Fruit fly (Drosophila melanogaster) whole organism, embryonic: ENCODE measurements around the gene Glut4EF.

Source experiments
- Antp ChIP-seq: fragments of 200-800 bp; sonication (Bioruptor generic); optimal IDR thresholded peaks from 3 replicates; lab custom pipeline; 2016; ENCODE audit warnings: missing biosample characterization, missing genetic modification characterization
- Atf3 ChIP-seq: fragments of 200-800 bp; sonication (Bioruptor generic); optimal IDR thresholded peaks from 3 replicates; lab custom pipeline; 2016; ENCODE audit warnings: missing biosample characterization, missing genetic modification characterization
- B-H1 ChIP-seq: fragments of 200-800 bp; sonication (Bioruptor generic); IDR thresholded peaks from 3 replicates; pipeline ENCODE4 v1.3.6; 2022; ENCODE audit warnings: missing biosample characterization, missing genetic modification characterization
- B-H2 ChIP-seq: fragments of 200-800 bp; sonication (Bioruptor generic); optimal IDR thresholded peaks from 2 replicates; lab custom pipeline; 2018; ENCODE audit warnings: missing biosample characterization, mild to moderate bottlenecking, missing genetic modification characterization
- Blimp-1 ChIP-seq: fragments of 200-800 bp; sonication (Bioruptor generic); optimal IDR thresholded peaks from 3 replicates; lab custom pipeline; 2018; ENCODE audit warnings: missing biosample characterization, missing genetic modification characterization, mild to moderate bottlenecking, moderate library complexity, missing genetic modification reagents
- CG12104 ChIP-seq: fragments of 200-800 bp; sonication (Bioruptor generic); optimal IDR thresholded peaks from 3 replicates; lab custom pipeline; 2016; ENCODE audit warnings: missing biosample characterization, missing genetic modification characterization
- CG14441 ChIP-seq: fragments of 200-800 bp; sonication (Bioruptor generic); IDR thresholded peaks from 2 replicates; pipeline ENCODE4 v1.3.6; 2022; ENCODE audit warnings: missing biosample characterization, missing genetic modification characterization
- CG15514 ChIP-seq: fragments of 200-800 bp; sonication (Bioruptor generic); optimal IDR thresholded peaks from 3 replicates; lab custom pipeline; 2017; ENCODE audit warnings: missing biosample characterization, missing genetic modification characterization, mild to moderate bottlenecking, moderate library complexity, missing genetic modification reagents
- CG17568 ChIP-seq: fragments of 200-800 bp; sonication (Bioruptor generic); optimal IDR thresholded peaks from 2 replicates; lab custom pipeline; 2018; ENCODE audit warnings: missing biosample characterization, mild to moderate bottlenecking, missing genetic modification characterization, moderate library complexity
- CG18764 ChIP-seq: fragments of 200-800 bp; sonication (Bioruptor generic); optimal IDR thresholded peaks from 3 replicates; lab custom pipeline; 2016; ENCODE audit warnings: missing biosample characterization, missing genetic modification characterization
- CG30020 ChIP-seq: fragments of 200-800 bp; optimal IDR thresholded peaks from 2 replicates; lab custom pipeline; 2019; ENCODE audit warnings: missing biosample characterization, mild to moderate bottlenecking, missing genetic modification characterization, moderate library complexity
- CG32772 ChIP-seq: fragments of 200-800 bp; sonication (Bioruptor generic); IDR thresholded peaks from 2 replicates; pipeline ENCODE4 v1.3.6; 2022; ENCODE audit warnings: missing biosample characterization, missing genetic modification characterization
- CG34224 ChIP-seq: fragments of 200-800 bp; sonication (Bioruptor generic); IDR thresholded peaks from 3 replicates; pipeline ENCODE4 v1.3.6; 2022; ENCODE audit warnings: missing biosample characterization, missing genetic modification characterization; ENCODE audit not compliant: partially characterized antibody
- CG4617 ChIP-seq: fragments of 200-800 bp; sonication (Bioruptor generic); optimal IDR thresholded peaks from 3 replicates; lab custom pipeline; 2016; ENCODE audit warnings: missing biosample characterization, missing genetic modification characterization, borderline replicate concordance
- CG5245 ChIP-seq: fragments of 200-800 bp; sonication (Bioruptor generic); optimal IDR thresholded peaks from 3 replicates; lab custom pipeline; 2016; ENCODE audit warnings: missing biosample characterization, missing genetic modification characterization
- CG7271 ChIP-seq: fragments of 200-800 bp; sonication (Bioruptor generic); optimal IDR thresholded peaks from 2 replicates; lab custom pipeline; 2018; ENCODE audit warnings: missing biosample characterization, mild to moderate bottlenecking, missing genetic modification characterization, moderate library complexity
- CG7786 ChIP-seq: fragments of 200-800 bp; sonication (Bioruptor generic); optimal IDR thresholded peaks from 2 replicates; lab custom pipeline; 2016; ENCODE audit warnings: missing biosample characterization, missing genetic modification characterization
- CG8478 ChIP-seq: fragments of >200 bp; optimal IDR thresholded peaks from 2 replicates; lab custom pipeline; 2018
- CG9797 ChIP-seq: fragments of 200-800 bp; sonication (Bioruptor generic); optimal IDR thresholded peaks from 3 replicates; lab custom pipeline; 2018; ENCODE audit warnings: missing biosample characterization, mild to moderate bottlenecking, missing genetic modification characterization
- Dbx ChIP-seq: fragments of 200-800 bp; sonication (Bioruptor generic); IDR thresholded peaks from 3 replicates; pipeline ENCODE4 v1.3.6; 2022; ENCODE audit warnings: missing biosample characterization, missing genetic modification characterization
- Dip2 ChIP-seq: fragments of 200-800 bp; sonication (Bioruptor generic); IDR thresholded peaks from 2 replicates; pipeline ENCODE4 v1.3.6; 2022; ENCODE audit warnings: missing biosample characterization, missing genetic modification characterization
- E2f1 ChIP-seq: fragments of 200-800 bp; sonication (Bioruptor generic); IDR thresholded peaks from 2 replicates; pipeline ENCODE4 v1.3.6; 2022; ENCODE audit warnings: missing biosample characterization, missing genetic modification characterization
- Fer1 ChIP-seq: fragments of 200-800 bp; sonication (Bioruptor generic); optimal IDR thresholded peaks from 2 replicates; lab custom pipeline; 2017; ENCODE audit warnings: missing biosample characterization, mild to moderate bottlenecking, missing genetic modification characterization
- HLH4C ChIP-seq: fragments of 200-800 bp; sonication (Bioruptor generic); IDR thresholded peaks from 3 replicates; pipeline ENCODE4 v1.3.6; 2022; ENCODE audit warnings: missing biosample characterization, missing genetic modification characterization; ENCODE audit not compliant: partially characterized antibody
- Hsf ChIP-seq: fragments of 200-800 bp; sonication (Bioruptor generic); optimal IDR thresholded peaks from 3 replicates; lab custom pipeline; 2016; ENCODE audit warnings: missing biosample characterization, missing genetic modification characterization
- MBD-R2 ChIP-seq: fragments of 200-800 bp; sonication (Bioruptor generic); IDR thresholded peaks from 2 replicates; pipeline ENCODE4 v1.3.6; 2022; ENCODE audit warnings: missing biosample characterization, missing genetic modification characterization
- Med ChIP-seq: fragments of 200-800 bp; sonication (Bioruptor generic); peaks from one replicate; lab custom pipeline; 2016; ENCODE audit warnings: missing biosample characterization, missing genetic modification characterization, mild to moderate bottlenecking, inconsistent platforms, moderate library complexity
- Mes4 ChIP-seq: fragments of 200-800 bp; sonication (Bioruptor generic); optimal IDR thresholded peaks from 2 replicates; lab custom pipeline; 2016; ENCODE audit warnings: missing biosample characterization, missing genetic modification characterization
- Pdp1 ChIP-seq, 2 experiments: fragments of 200-800 bp; sonication (Bioruptor generic); optimal IDR thresholded peaks; 3 replicates each; lab custom pipeline; 2016; ENCODE audit warnings: missing biosample characterization in 2 of 2, missing genetic modification characterization in 2 of 2, mild to moderate bottlenecking in 1 of 2, moderate library complexity in 1 of 2
- Poxn ChIP-seq: fragments of 200-800 bp; sonication (Bioruptor generic); IDR thresholded peaks from 2 replicates; pipeline ENCODE4 v1.3.6; 2022; ENCODE audit warnings: missing biosample characterization, missing genetic modification characterization
- az2 ChIP-seq: fragments of 200-800 bp; sonication (Bioruptor generic); optimal IDR thresholded peaks from 3 replicates; lab custom pipeline; 2016; ENCODE audit warnings: missing biosample characterization, missing genetic modification characterization
- ci ChIP-seq: fragments of 200-800 bp; sonication (Bioruptor generic); IDR thresholded peaks from 3 replicates; pipeline ENCODE4 v1.3.6; 2022; ENCODE audit warnings: missing biosample characterization, missing genetic modification characterization
- gfzf ChIP-seq: fragments of 200-800 bp; sonication (Bioruptor generic); optimal IDR thresholded peaks from 2 replicates; lab custom pipeline; 2016; ENCODE audit warnings: missing biosample characterization, mild to moderate bottlenecking, missing genetic modification characterization, moderate library complexity
- hkb ChIP-seq, 2 experiments: fragments of 200-800 bp in 1 of 2; fragments of >200 bp in 1 of 2; sonication (Bioruptor generic) in 1 of 2; IDR thresholded peaks in 1 of 2; optimal IDR thresholded peaks in 1 of 2; 2 replicates each; pipeline versions ENCODE4 v1.3.6 to Lab custom; 2017 to 2022; ENCODE audit warnings: missing biosample characterization in 1 of 2, missing genetic modification characterization in 1 of 2
- jing ChIP-seq: fragments of 200-800 bp; sonication (Bioruptor generic); optimal IDR thresholded peaks from 2 replicates; lab custom pipeline; 2018; ENCODE audit warnings: missing biosample characterization, mild to moderate bottlenecking, missing genetic modification characterization
- nmo ChIP-seq: fragments of 200-800 bp; sonication (Bioruptor generic); optimal IDR thresholded peaks from 2 replicates; lab custom pipeline; 2018; ENCODE audit warnings: missing biosample characterization, mild to moderate bottlenecking, missing genetic modification characterization, moderate library complexity
- phol ChIP-seq: fragments of 200-800 bp; sonication (Bioruptor generic); optimal IDR thresholded peaks from 3 replicates; lab custom pipeline; 2018; ENCODE audit warnings: missing biosample characterization, mild to moderate bottlenecking, missing genetic modification characterization, moderate library complexity
- pita ChIP-seq: fragments of 200-800 bp; sonication (Bioruptor generic); optimal IDR thresholded peaks from 2 replicates; lab custom pipeline; 2017; ENCODE audit warnings: missing biosample characterization, mild to moderate bottlenecking, missing genetic modification characterization
- sc ChIP-seq, 3 experiments: fragments of >200 bp in 2 of 3; fragments of 200-800 bp in 1 of 3; sonication (Bioruptor generic) in 1 of 3; optimal IDR thresholded peaks; 2 replicates in 2 of 3; 3 replicates in 1 of 3; lab custom pipeline; 2017; ENCODE audit warnings: mild to moderate bottlenecking in 1 of 3, missing biosample characterization in 1 of 3, missing genetic modification characterization in 1 of 3, missing genetic modification reagents in 1 of 3
- sima ChIP-seq: fragments of 200-800 bp; sonication (Bioruptor generic); optimal IDR thresholded peaks from 2 replicates; lab custom pipeline; 2016; ENCODE audit warnings: missing biosample characterization, missing genetic modification characterization
- slbo ChIP-seq: fragments of 200-800 bp; sonication (Bioruptor generic); IDR thresholded peaks from 2 replicates; pipeline ENCODE4 v1.3.6; 2022; ENCODE audit warnings: missing biosample characterization, missing genetic modification characterization
- sug ChIP-seq: fragments of 200-800 bp; optimal IDR thresholded peaks from 2 replicates; lab custom pipeline; 2019; ENCODE audit warnings: missing biosample characterization, mild to moderate bottlenecking, missing genetic modification characterization, moderate library complexity
- tap ChIP-seq: fragments of 200-800 bp; optimal IDR thresholded peaks from 3 replicates; lab custom pipeline; 2019; ENCODE audit warnings: missing biosample characterization, mild to moderate bottlenecking, missing genetic modification characterization, moderate library complexity
- ttk ChIP-seq: fragments of 200-800 bp; sonication (Bioruptor generic); IDR thresholded peaks from 2 replicates; pipeline ENCODE4 v2.1.2; 2022; ENCODE audit warnings: missing biosample characterization, missing genetic modification characterization
- unc-4 ChIP-seq: fragments of 200-800 bp; sonication (Bioruptor generic); IDR thresholded peaks from 2 replicates; pipeline ENCODE4 v1.3.6; 2022; ENCODE audit warnings: missing biosample characterization, missing genetic modification characterization; ENCODE audit not compliant: partially characterized antibody
- usp ChIP-seq: fragments of >200 bp; optimal IDR thresholded peaks from 2 replicates; lab custom pipeline; 2017; ENCODE audit warnings: missing biosample characterization, missing genetic modification characterization
- wdn ChIP-seq: fragments of 200-800 bp; sonication (Bioruptor generic); IDR thresholded peaks from 2 replicates; pipeline ENCODE4 v1.3.6; 2022; ENCODE audit warnings: missing biosample characterization, missing genetic modification characterization

Glut4EF gene

DNA sequence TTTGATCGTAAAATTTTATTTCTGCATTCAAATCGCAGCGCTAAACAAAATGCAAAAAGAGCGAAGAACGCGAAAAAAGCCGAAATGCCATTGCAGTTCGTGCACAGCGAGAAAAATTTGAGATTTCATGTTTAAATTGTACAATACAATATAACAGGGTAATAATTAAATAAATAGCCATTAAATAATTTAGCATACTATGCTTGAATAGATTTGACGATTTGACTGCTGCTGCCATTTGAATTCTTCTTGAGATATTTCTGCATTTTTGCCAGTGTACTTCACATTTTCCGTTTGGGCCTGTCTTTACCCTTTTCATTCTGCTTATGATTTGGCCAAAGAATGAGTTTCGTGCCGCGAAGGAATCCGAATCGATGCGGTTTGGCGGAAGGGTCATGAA is 60.4 kb downstream of the Glut4EF start (continued):
- TF ChIP-seq hkb (optimal IDR thresholded peaks at IDR 0.05; lab: Kevin White, UChicago) = no peak
- peak; percentile 67; the same call in 1 of the 2 replicates for TF ChIP-seq hkb (GFP tag; IDR thresholded peaks at IDR 0.05; lab: Robert Waterston, UW)
- TF ChIP-seq sc (optimal IDR thresholded peaks at IDR 0.05; lab: Kevin White, UChicago) = no peak
- no peak for TF ChIP-seq sc (GFP tag; optimal IDR thresholded peaks at IDR 0.05; lab: Kevin White, UChicago)
- peak; percentile 20 for TF ChIP-seq CG5245 (GFP tag; lab: Kevin White, UChicago)
- peak; percentile 30; the same call in 1 of the 2 replicates for TF ChIP-seq CG14441
- 0 out of 2 replicates have a peak, but pooled peaks have one; percentile 8 for TF ChIP-seq MBD-R2
- 0 out of 3 replicates have a peak, but pooled peaks have one; percentile 36 for TF ChIP-seq ci
- no peak for TF ChIP-seq HLH4C (GFP tag; lab: Robert Waterston, UW)
- TF ChIP-seq nmo (GFP tag; lab: Kevin White, UChicago) = peak; percentile 13
- TF ChIP-seq Mes4 (GFP tag; lab: Kevin White, UChicago) = no peak
- no peak for TF ChIP-seq Poxn
- TF ChIP-seq slbo (GFP tag; lab: Robert Waterston, UW) = peak; percentile 41
- TF ChIP-seq Atf3 = no peak
- peak; percentile 32 for TF ChIP-seq phol (tag; lab: Kevin White, UChicago)
- peak; percentile 34 for TF ChIP-seq Blimp-1 (GFP tag; lab: Kevin White, UChicago)
- TF ChIP-seq CG34224 = no peak
- no peak for TF ChIP-seq CG15514 (GFP tag; lab: Kevin White, UChicago)
- TF ChIP-seq tap = no peak

DNA sequence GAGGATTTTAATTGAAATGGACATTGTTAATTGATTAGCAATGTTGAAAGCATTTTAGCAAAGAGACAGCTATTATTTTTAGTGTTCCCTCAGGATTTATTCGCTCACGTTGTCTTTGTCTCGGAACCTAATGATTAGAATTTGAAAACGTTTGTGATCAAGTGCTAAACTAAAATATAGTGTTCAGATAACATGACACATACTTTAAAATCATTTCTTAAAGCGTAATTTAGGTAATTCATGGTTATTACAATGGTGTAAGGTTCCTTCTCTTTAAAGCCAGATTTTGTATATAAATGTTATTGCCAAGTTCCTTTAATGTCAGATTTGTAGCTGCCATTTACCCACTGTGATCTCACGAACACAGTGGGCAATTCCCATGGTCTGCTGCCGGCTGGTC is 62.7 kb downstream of the Glut4EF start:
- no peak for TF ChIP-seq wdn (GFP tag; lab: Robert Waterston, UW)
- TF ChIP-seq az2 (GFP tag; lab: Kevin White, UChicago) = no peak
- TF ChIP-seq Hsf (GFP tag; lab: Kevin White, UChicago) = no peak
- TF ChIP-seq Dbx (GFP tag; lab: Robert Waterston, UW) = no peak
- no peak for TF ChIP-seq CG12104 (GFP tag; lab: Kevin White, UChicago)

DNA sequence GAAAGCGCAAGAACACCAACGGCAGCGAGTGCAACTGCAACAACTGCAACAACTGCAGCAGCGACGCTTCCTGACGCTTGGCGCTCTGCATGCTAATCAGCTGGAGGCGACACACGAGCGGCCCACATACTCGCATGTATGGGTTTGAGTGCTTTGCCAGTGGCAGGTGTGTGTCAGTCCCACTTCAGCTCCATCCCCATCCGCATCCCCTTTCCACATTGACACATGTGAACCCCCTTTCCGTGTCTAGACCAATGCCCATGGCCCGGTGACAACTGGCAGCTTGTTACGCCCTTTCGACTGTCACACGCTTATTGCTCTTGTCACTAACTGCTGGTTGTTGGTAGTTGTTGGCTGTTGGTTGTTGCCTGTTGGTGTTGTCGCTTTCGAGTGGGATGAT is 63.1 kb downstream of the Glut4EF start:
- no peak for TF ChIP-seq sima (GFP tag; lab: Kevin White, UChicago)
- TF ChIP-seq Antp = no peak
- TF ChIP-seq CG8478 (lab: Kevin White, UChicago) = peak; percentile 73
- TF ChIP-seq CG17568 (GFP tag; lab: Kevin White, UChicago) = no peak
- TF ChIP-seq Med (GFP tag; lab: Kevin White, UChicago) = peak; percentile 55

DNA sequence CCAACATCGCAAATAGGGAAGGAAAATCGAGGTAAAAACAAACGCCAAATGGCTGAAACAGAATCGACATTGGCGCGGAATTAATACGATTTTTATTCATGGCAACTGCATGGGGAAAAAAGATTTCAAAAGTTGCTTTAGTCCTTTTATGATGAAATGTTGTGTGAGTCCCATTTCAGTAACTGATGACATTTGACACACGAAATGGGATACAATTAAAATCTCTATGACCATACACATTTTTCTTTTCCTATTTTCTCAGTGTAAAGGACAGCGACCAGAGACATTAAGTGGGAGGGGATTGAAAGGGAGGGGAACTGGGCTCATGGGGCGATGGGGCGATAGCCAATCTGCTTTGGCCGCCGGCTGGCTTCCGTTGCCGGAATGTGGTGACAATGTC is 64.0 kb downstream of the Glut4EF start:
- TF ChIP-seq unc-4 (GFP tag; lab: Robert Waterston, UW) (no peak), B-H2 (GFP tag; lab: Kevin White, UChicago) (no peak), CG7786 (peak; percentile 22), CG4617 (no peak), CG18764 (GFP tag; lab: Kevin White, UChicago) (no peak), B-H1 (GFP tag; lab: Robert Waterston, UW) (no peak), MBD-R2 (peak; percentile 47; the same call in 1 of the 2 replicates), CG9797 (GFP tag; lab: Kevin White, UChicago) (no peak), jing (GFP tag; lab: Kevin White, UChicago) (no peak), E2f1 (GFP tag; lab: Robert Waterston, UW) (no peak), Dip2 (GFP tag; lab: Robert Waterston, UW) (no peak), sug (tag; lab: Kevin White, UChicago) (no peak), gfzf (GFP tag; lab: Kevin White, UChicago) (no peak), CG8478 (lab: Kevin White, UChicago) (no peak), Pdp1 (GFP tag; optimal IDR thresholded peaks at IDR 0.05; lab: Kevin White, UChicago) (no peak), ttk (GFP tag; lab: Robert Waterston, UW) (no peak), CG7271 (no peak), CG12104 (GFP tag; lab: Kevin White, UChicago) (no peak), usp (GFP tag; lab: Kevin White, UChicago) (no peak), CG30020 (tag; lab: Kevin White, UChicago) (no peak), CG32772 (GFP tag; lab: Robert Waterston, UW) (no peak), pita (GFP tag; lab: Kevin White, UChicago) (no peak), Fer1 (GFP tag; lab: Kevin White, UChicago) (peak; percentile 59)
